Worm (Caenorhabditis elegans): ENCODE data around the gene T19H12.15.

- TF ChIP-seq Y53G8AR.9 (GFP tag; conservative IDR thresholded peaks at IDR 0.05) (peak; percentile 83), athp-1 (tag; optimal IDR thresholded peaks at IDR 0.05) (no peak), him-1 (tag; optimal IDR thresholded peaks at IDR 0.05) (peak; percentile 9), B0261.1 (tag; optimal IDR thresholded peaks at IDR 0.05) (no peak), Y79H2A.3 (GFP tag; conservative IDR thresholded peaks at IDR 0.05) (peak; percentile 85; the same call in 1 of the 2 replicates), lag-1 (GFP tag; IDR thresholded peaks at IDR 0.05) (no peak)
These were observed 12.2 kb upstream of the T19H12.15 start for ce11 chrV:4891305-4891704.
